Fruit fly (Drosophila melanogaster): ENCODE results near the gene AhcyL2.

Gene AhcyL2

dm6 chr3R:17002218-17003110 is 20.5 kb upstream of the AhcyL2 start, which contains the start of the genes Sf3a1 and Irc (continued):
- TF ChIP-seq Doc2 (GFP tag; IDR thresholded peaks at IDR 0.05) (no peak), CG4404 (GFP tag; IDR thresholded peaks at IDR 0.05) (no peak), luna (GFP tag; optimal IDR thresholded peaks at IDR 0.05) (no peak), CG7963 (GFP tag; IDR thresholded peaks at IDR 0.05; ENCODE audit: partially characterized antibody) (peak; percentile 90), CG3995 (GFP tag; optimal IDR thresholded peaks at IDR 0.05) (peak; percentile 86), CG5245 (GFP tag; optimal IDR thresholded peaks at IDR 0.05) (no peak), Hand (GFP tag; optimal IDR thresholded peaks at IDR 0.05) (no peak), cas (GFP tag; IDR thresholded peaks at IDR 0.05) (no peak), CG1602 (GFP tag; optimal IDR thresholded peaks at IDR 0.05) (no peak), CG10267 (tag; optimal IDR thresholded peaks at IDR 0.05) (peak; percentile 42), CG10543 (GFP tag; optimal IDR thresholded peaks at IDR 0.05) (peak; percentile 78), CG2889 (GFP tag; IDR thresholded peaks at IDR 0.05) (no peak), Dfd (GFP tag; optimal IDR thresholded peaks at IDR 0.05) (no peak), fd64A (GFP tag; optimal IDR thresholded peaks at IDR 0.05) (no peak), Ets65A (GFP tag) (peak; percentile 90), CTCF (GFP tag; optimal IDR thresholded peaks at IDR 0.05) (no peak), CG7556 (GFP tag; optimal IDR thresholded peaks at IDR 0.05) (no peak), Gug (GFP tag; IDR thresholded peaks at IDR 0.05) (no peak; the same call in 3 of the 4 replicates), E2f2 (GFP tag; IDR thresholded peaks at IDR 0.05) (peak; percentile 97), Bgb (GFP tag; IDR thresholded peaks at IDR 0.05; ENCODE audit: partially characterized antibody) (peak; percentile 98), stwl (tag; optimal IDR thresholded peaks at IDR 0.05) (peak; percentile 82), CG8478 (optimal IDR thresholded peaks at IDR 0.05) (no peak), CG13296 (GFP tag; optimal IDR thresholded peaks at IDR 0.05) (no peak), MESR4 (GFP tag; optimal IDR thresholded peaks at IDR 0.05) (peak; percentile 65), CG12299 (tag; optimal IDR thresholded peaks at IDR 0.05) (no peak), Rfx (GFP tag; IDR thresholded peaks at IDR 0.05) (peak; percentile 73), ab (GFP tag; optimal IDR thresholded peaks at IDR 0.05) (no peak)

- TF ChIP-seq gem (tag; optimal IDR thresholded peaks at IDR 0.05) (no peak), CG11560 (tag; IDR thresholded peaks at IDR 0.05) (no peak), NFAT (GFP tag; IDR thresholded peaks at IDR 0.05) (no peak), prd (optimal IDR thresholded peaks at IDR 0.05) (no peak), prd (GFP tag; IDR thresholded peaks at IDR 0.05) (no peak; the same call in 2 of the 3 replicates), CG17802 (tag; optimal IDR thresholded peaks at IDR 0.05) (no peak), Rx (GFP tag; IDR thresholded peaks at IDR 0.05) (no peak), otp (GFP tag; IDR thresholded peaks at IDR 0.05) (no peak), CG9727 (GFP tag; optimal IDR thresholded peaks at IDR 0.05) (no peak), br (optimal IDR thresholded peaks at IDR 0.05) (no peak), C15 (GFP tag; IDR thresholded peaks at IDR 0.05) (no peak), wdn (GFP tag; IDR thresholded peaks at IDR 0.05) (no peak), tx (GFP tag; optimal IDR thresholded peaks at IDR 0.05) (no peak), row (GFP tag; IDR thresholded peaks at IDR 0.05) (no peak), schlank (tag; optimal IDR thresholded peaks at IDR 0.05) (no peak), lola (GFP tag; optimal IDR thresholded peaks at IDR 0.05) (no peak), stwl (tag; optimal IDR thresholded peaks at IDR 0.05) (peak; percentile 76), MBD-R2 (GFP tag; IDR thresholded peaks at IDR 0.05) (no peak), Ada2b (GFP tag; IDR thresholded peaks at IDR 0.05) (no peak), zfh1 (GFP tag; IDR thresholded peaks at IDR 0.05) (no peak), Nf-YC (tag; optimal IDR thresholded peaks at IDR 0.05) (peak; percentile 25), CG6689 (GFP tag; IDR thresholded peaks at IDR 0.05) (peak; percentile 14; the same call in 1 of the 2 replicates), lab (GFP tag; optimal IDR thresholded peaks at IDR 0.05) (peak; percentile 11), CG8089 (GFP tag; optimal IDR thresholded peaks at IDR 0.05) (no peak)
Observed at dm6 chr3R:16996059-16996959, 14.4 kb upstream of the AhcyL2 start, which contains the start of the genes EMC2A and CG3534. TSS of gene EMC2A (minus strand) at chr3R:16996071. TSS of gene CG3534 (plus strand) at chr3R:16996446.

Measured in whole organism, embryonic.